Fruit fly (Drosophila melanogaster) whole organism, embryonic: ENCODE data around the gene Fer2LCH.

Source experiments
- ATbp ChIP-seq: fragments of 200-800 bp; sonication (Bioruptor generic); optimal IDR thresholded peaks from 2 replicates; lab custom pipeline; 2017; ENCODE audit warnings: missing biosample characterization, mild to moderate bottlenecking, missing genetic modification characterization, missing genetic modification reagents
- BEAF-32 ChIP-seq: fragments of 200-800 bp; sonication (Bioruptor generic); optimal IDR thresholded peaks from 3 replicates; lab custom pipeline; 2017; ENCODE audit warnings: missing biosample characterization, missing genetic modification characterization, mild to moderate bottlenecking, moderate library complexity, missing genetic modification reagents
- CG10209 ChIP-seq: fragments of 200-800 bp; sonication (Bioruptor generic); optimal IDR thresholded peaks from 3 replicates; lab custom pipeline; 2017; ENCODE audit warnings: missing biosample characterization, mild to moderate bottlenecking, missing genetic modification characterization, missing genetic modification reagents
- CG10543 ChIP-seq: fragments of 200-800 bp; sonication (Bioruptor generic); optimal IDR thresholded peaks from 3 replicates; lab custom pipeline; 2017; ENCODE audit warnings: missing biosample characterization, mild to moderate bottlenecking, missing genetic modification characterization, moderate library complexity
- CG11456 ChIP-seq: fragments of 200-800 bp; sonication (Bioruptor generic); IDR thresholded peaks from 3 replicates; pipeline ENCODE4 v1.3.6; 2022; ENCODE audit warnings: missing biosample characterization, missing genetic modification characterization
- CG11504 ChIP-seq: fragments of 200-800 bp; sonication (Bioruptor generic); optimal IDR thresholded peaks from 3 replicates; lab custom pipeline; 2019; ENCODE audit warnings: missing biosample characterization, mild to moderate bottlenecking, missing genetic modification characterization, moderate library complexity
- CG11696 ChIP-seq: fragments of 200-800 bp; sonication (Bioruptor generic); IDR thresholded peaks from 2 replicates; pipeline ENCODE4 v1.3.6; 2022; ENCODE audit warnings: missing biosample characterization, missing genetic modification characterization
- CG12071 ChIP-seq: fragments of 200-800 bp; sonication (Bioruptor generic); optimal IDR thresholded peaks from 3 replicates; lab custom pipeline; 2018; ENCODE audit warnings: missing biosample characterization, mild to moderate bottlenecking, missing genetic modification characterization
- CG12744 ChIP-seq: fragments of 200-800 bp; sonication (Bioruptor generic); optimal IDR thresholded peaks from 2 replicates; lab custom pipeline; 2016; ENCODE audit warnings: missing biosample characterization, missing genetic modification characterization
- CG13296 ChIP-seq: fragments of 200-800 bp; sonication (Bioruptor generic); optimal IDR thresholded peaks from 3 replicates; lab custom pipeline; 2018; ENCODE audit warnings: missing biosample characterization, mild to moderate bottlenecking, missing genetic modification characterization
- CG13775 ChIP-seq: fragments of 200-800 bp; sonication (Bioruptor generic); optimal IDR thresholded peaks from 3 replicates; lab custom pipeline; 2017; ENCODE audit warnings: missing biosample characterization, mild to moderate bottlenecking, missing genetic modification characterization
- CG14014 ChIP-seq: fragments of 200-800 bp; sonication (Bioruptor generic); IDR thresholded peaks from 2 replicates; pipeline ENCODE4 v1.3.6; 2022; ENCODE audit warnings: missing biosample characterization, missing genetic modification characterization
- CG30020 ChIP-seq: fragments of 200-800 bp; optimal IDR thresholded peaks from 2 replicates; lab custom pipeline; 2019; ENCODE audit warnings: missing biosample characterization, mild to moderate bottlenecking, missing genetic modification characterization, moderate library complexity
- CG31224 ChIP-seq: fragments of 200-800 bp; sonication (Bioruptor generic); IDR thresholded peaks from 2 replicates; pipeline ENCODE4 v1.3.6; 2022; ENCODE audit warnings: missing biosample characterization, missing genetic modification characterization
- CG3163 ChIP-seq: fragments of 200-800 bp; sonication (Bioruptor generic); optimal IDR thresholded peaks from 3 replicates; lab custom pipeline; 2016; ENCODE audit warnings: missing biosample characterization, missing genetic modification characterization
- CG3847 ChIP-seq: fragments of 200-800 bp; sonication (Bioruptor generic); IDR thresholded peaks from 2 replicates; pipeline ENCODE4 v1.3.6; 2022; ENCODE audit warnings: missing biosample characterization, missing genetic modification characterization
- CG4820 ChIP-seq: fragments of 200-800 bp; sonication (Bioruptor generic); optimal IDR thresholded peaks from 3 replicates; lab custom pipeline; 2016; ENCODE audit warnings: missing biosample characterization, missing genetic modification characterization
- CG6683 ChIP-seq: fragments of 200-800 bp; sonication (Bioruptor generic); optimal IDR thresholded peaks from 2 replicates; lab custom pipeline; 2017; ENCODE audit warnings: missing biosample characterization, mild to moderate bottlenecking, missing genetic modification characterization, missing genetic modification reagents
- CG6813 ChIP-seq: fragments of 200-800 bp; sonication (Bioruptor generic); optimal IDR thresholded peaks from 2 replicates; lab custom pipeline; 2017; ENCODE audit warnings: missing biosample characterization, missing genetic modification characterization, mild to moderate bottlenecking, moderate library complexity, missing genetic modification reagents
- CG8089 ChIP-seq: fragments of 200-800 bp; sonication (Bioruptor generic); optimal IDR thresholded peaks from 3 replicates; lab custom pipeline; 2016; ENCODE audit warnings: missing biosample characterization, missing genetic modification characterization
- Dref ChIP-seq: fragments of 200-800 bp; sonication (Bioruptor generic); IDR thresholded peaks from 2 replicates; pipeline ENCODE4 v1.3.6; 2022; ENCODE audit warnings: missing biosample characterization, missing genetic modification characterization
- Fer2 ChIP-seq: fragments of 200-800 bp; sonication (Bioruptor generic); optimal IDR thresholded peaks from 2 replicates; lab custom pipeline; 2018; ENCODE audit warnings: missing biosample characterization, mild to moderate bottlenecking, missing genetic modification characterization, moderate library complexity
- HHEX ChIP-seq: fragments of 200-800 bp; sonication (Bioruptor generic); optimal IDR thresholded peaks from 3 replicates; lab custom pipeline; 2017; ENCODE audit warnings: missing biosample characterization, mild to moderate bottlenecking, missing genetic modification characterization, missing genetic modification reagents
- Med ChIP-seq: fragments of 200-800 bp; sonication (Bioruptor generic); peaks from one replicate; lab custom pipeline; 2016; ENCODE audit warnings: missing biosample characterization, missing genetic modification characterization, mild to moderate bottlenecking, inconsistent platforms, moderate library complexity
- Mrtf ChIP-seq: fragments of 200-800 bp; sonication (Bioruptor generic); IDR thresholded peaks from 3 replicates; pipeline ENCODE4 v1.3.6; 2022; ENCODE audit warnings: missing biosample characterization, missing genetic modification characterization
- Nf-YB ChIP-seq: fragments of 200-800 bp; sonication (Bioruptor generic); optimal IDR thresholded peaks from 3 replicates; lab custom pipeline; 2019; ENCODE audit warnings: missing biosample characterization, mild to moderate bottlenecking, missing genetic modification characterization, moderate library complexity
- Nf-YC ChIP-seq: fragments of 200-800 bp; optimal IDR thresholded peaks from 3 replicates; lab custom pipeline; 2019; ENCODE audit warnings: missing biosample characterization, mild to moderate bottlenecking, missing genetic modification characterization, moderate library complexity
- Pdp1 ChIP-seq, 2 experiments: fragments of 200-800 bp; sonication (Bioruptor generic); optimal IDR thresholded peaks; 3 replicates each; lab custom pipeline; 2016; ENCODE audit warnings: missing biosample characterization in 2 of 2, missing genetic modification characterization in 2 of 2, mild to moderate bottlenecking in 1 of 2, moderate library complexity in 1 of 2
- Rfx ChIP-seq: fragments of 200-800 bp; sonication (Bioruptor generic); IDR thresholded peaks from 2 replicates; pipeline ENCODE4 v1.3.6; 2022; ENCODE audit warnings: missing biosample characterization, missing genetic modification characterization
- Side ChIP-seq: fragments of 200-800 bp; sonication (Bioruptor generic); optimal IDR thresholded peaks from 2 replicates; lab custom pipeline; 2016; ENCODE audit warnings: missing biosample characterization, missing genetic modification characterization
- Sin3A ChIP-seq: fragments of >200 bp; optimal IDR thresholded peaks from 2 replicates; lab custom pipeline; 2018
- Usf ChIP-seq: fragments of 200-800 bp; sonication (Bioruptor generic); optimal IDR thresholded peaks from 2 replicates; lab custom pipeline; 2017; ENCODE audit warnings: missing genotype, missing biosample characterization, missing genetic modification characterization
- Xbp1 ChIP-seq: fragments of 200-800 bp; sonication (Bioruptor generic); optimal IDR thresholded peaks from 3 replicates; lab custom pipeline; 2016; ENCODE audit warnings: missing biosample characterization, mild to moderate bottlenecking, missing genetic modification characterization
- YL-1 ChIP-seq: fragments of 200-800 bp; sonication (Bioruptor generic); optimal IDR thresholded peaks from 3 replicates; lab custom pipeline; 2017; ENCODE audit warnings: missing biosample characterization, mild to moderate bottlenecking, missing genetic modification characterization
- cad ChIP-seq: fragments of >200 bp; optimal IDR thresholded peaks from 2 replicates; lab custom pipeline; 2017; ENCODE audit warnings: missing biosample characterization, missing genetic modification characterization
- cas ChIP-seq: fragments of 200-800 bp; sonication (Bioruptor generic); IDR thresholded peaks from 2 replicates; pipeline ENCODE4 v1.3.6; 2022; ENCODE audit warnings: missing biosample characterization, missing genetic modification characterization
- cg ChIP-seq: fragments of 200-800 bp; sonication (Bioruptor generic); optimal IDR thresholded peaks from 3 replicates; lab custom pipeline; 2019; ENCODE audit warnings: missing biosample characterization, mild to moderate bottlenecking, missing genetic modification characterization, moderate library complexity
- ftz-f1 ChIP-seq: fragments of 200-800 bp; sonication (Bioruptor generic); optimal IDR thresholded peaks from 2 replicates; lab custom pipeline; 2016; ENCODE audit warnings: missing biosample characterization, missing genetic modification characterization
- gro ChIP-seq: fragments of 200-800 bp; sonication (Bioruptor generic); optimal IDR thresholded peaks from 2 replicates; lab custom pipeline; 2016; ENCODE audit warnings: missing biosample characterization, missing genetic modification characterization
- hth ChIP-seq: fragments of >200 bp; optimal IDR thresholded peaks from 2 replicates; lab custom pipeline; 2017; ENCODE audit warnings: inconsistent platforms
- ken ChIP-seq: fragments of 200-800 bp; sonication (Bioruptor generic); IDR thresholded peaks from 3 replicates; pipeline ENCODE4 v1.3.6; 2022; ENCODE audit warnings: missing biosample characterization, missing genetic modification characterization
- lola ChIP-seq, 3 experiments: fragments of >200 bp in 2 of 3; fragments of 200-800 bp in 1 of 3; sonication (Bioruptor generic) in 1 of 3; optimal IDR thresholded peaks; 2 replicates each; lab custom pipeline; 2017 to 2019; ENCODE audit warnings: missing biosample characterization in 3 of 3, missing genetic modification characterization in 3 of 3, mild to moderate bottlenecking in 1 of 3, moderate library complexity in 1 of 3
- nom ChIP-seq: fragments of 200-800 bp; sonication (Bioruptor generic); optimal IDR thresholded peaks from 2 replicates; lab custom pipeline; 2017; ENCODE audit warnings: missing biosample characterization, missing genetic modification characterization, mild to moderate bottlenecking, moderate library complexity, missing genetic modification reagents
- org-1 ChIP-seq: fragments of 200-800 bp; sonication (Bioruptor generic); optimal IDR thresholded peaks from 2 replicates; lab custom pipeline; 2017; ENCODE audit warnings: missing biosample characterization, missing genetic modification characterization
- pan ChIP-seq, 4 experiments: fragments of >200 bp in 3 of 4; fragments of 200-800 bp in 1 of 4; sonication (Bioruptor generic) in 1 of 4; optimal IDR thresholded peaks in 3 of 4; IDR thresholded peaks in 1 of 4; 2 replicates each; pipeline versions ENCODE4 v1.3.6 to Lab custom; 2017 to 2022; ENCODE audit warnings: missing biosample characterization in 2 of 4, missing genetic modification characterization in 2 of 4, mixed read lengths in 1 of 4
- sim ChIP-seq: fragments of 200-800 bp; sonication (Bioruptor generic); IDR thresholded peaks from 2 replicates; pipeline ENCODE4 v1.3.6; 2022; ENCODE audit warnings: missing biosample characterization, missing genetic modification characterization
- sna ChIP-seq: fragments of 200-800 bp; sonication (Bioruptor generic); IDR thresholded peaks from 2 replicates; pipeline ENCODE4 v1.3.6; 2022; ENCODE audit warnings: missing biosample characterization, missing genetic modification characterization; ENCODE audit not compliant: partially characterized antibody
- sqz ChIP-seq: fragments of 200-800 bp; sonication (Bioruptor generic); optimal IDR thresholded peaks from 3 replicates; lab custom pipeline; 2018; ENCODE audit warnings: missing biosample characterization, mild to moderate bottlenecking, missing genetic modification characterization
- sr ChIP-seq: fragments of 200-800 bp; sonication (Bioruptor generic); IDR thresholded peaks from 3 replicates; pipeline ENCODE4 v1.3.6; 2022; ENCODE audit warnings: missing biosample characterization, missing genetic modification characterization
- yki ChIP-seq: fragments of >200 bp; optimal IDR thresholded peaks from 3 replicates; lab custom pipeline; 2018
- zen2 ChIP-seq: fragments of 200-800 bp; sonication (Bioruptor generic); IDR thresholded peaks from 3 replicates; pipeline ENCODE4 v1.3.6; 2022; ENCODE audit warnings: missing biosample characterization, missing genetic modification characterization; ENCODE audit not compliant: partially characterized antibody

Gene Fer2LCH

DNA sequence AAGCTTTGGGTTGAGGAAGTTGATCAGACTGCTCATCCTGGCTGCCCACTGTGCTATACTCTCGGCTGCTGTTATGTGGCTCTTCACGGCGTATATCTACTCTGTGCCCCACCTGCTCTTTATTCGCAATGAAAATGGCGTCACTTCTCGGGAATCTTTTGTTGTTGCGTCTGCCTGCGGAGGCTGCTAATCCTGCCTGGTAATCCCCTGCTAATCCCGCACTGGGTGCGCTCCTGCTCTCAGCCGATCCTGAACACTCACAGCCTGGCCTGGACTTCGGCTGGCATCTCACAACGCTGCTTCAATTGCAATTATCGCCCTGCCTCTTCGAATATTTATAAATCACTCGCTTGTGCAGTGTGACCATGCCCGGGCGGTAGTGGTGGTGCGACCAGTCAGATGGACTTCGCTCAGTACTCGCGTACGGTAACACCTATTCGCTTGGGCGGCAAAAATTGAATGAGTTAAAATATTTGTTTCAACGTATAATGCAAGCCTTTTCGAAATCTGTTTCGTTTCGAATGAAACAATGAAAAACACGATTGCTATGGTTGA is 40.3 kb downstream of the Fer2LCH start, which contains the start of gene CG2218 (continued):
- peak; percentile 88 for TF ChIP-seq Med (GFP tag; lab: Kevin White, UChicago)
- TF ChIP-seq CG31224 (GFP tag; lab: Robert Waterston, UW) = no peak
- TF ChIP-seq sim = no peak
- TF ChIP-seq Nf-YB (GFP tag; lab: Kevin White, UChicago) = no peak
- TF ChIP-seq Rfx = peak; percentile 44
- no peak for TF ChIP-seq org-1
- TF ChIP-seq CG8089 (GFP tag; lab: Kevin White, UChicago) = no peak
- no peak for TF ChIP-seq Fer2
- TF ChIP-seq Nf-YC = no peak
- peak; percentile 80 for TF ChIP-seq YL-1 (GFP tag; lab: Kevin White, UChicago)
- TF ChIP-seq sqz (GFP tag; lab: Kevin White, UChicago) = no peak
- no peak for TF ChIP-seq CG6683 (GFP tag; lab: Kevin White, UChicago)
- TF ChIP-seq ftz-f1 (GFP tag; lab: Kevin White, UChicago) = peak; percentile 36
- peak; percentile 48 for TF ChIP-seq Dref
- no peak for TF ChIP-seq cg (GFP tag; lab: Kevin White, UChicago)
- no peak for TF ChIP-seq CG11504 (tag; lab: Kevin White, UChicago)
- no peak for TF ChIP-seq zen2
- TF ChIP-seq Sin3A = peak; percentile 46
- no peak for TF ChIP-seq CG30020 (tag; lab: Kevin White, UChicago)
- no peak for TF ChIP-seq Mrtf (GFP tag; lab: Robert Waterston, UW)
- TF ChIP-seq lola (GFP tag; optimal IDR thresholded peaks at IDR 0.05; lab: Kevin White, UChicago) = no peak
- no peak for TF ChIP-seq Side (GFP tag; lab: Kevin White, UChicago)
- peak; percentile 22 for TF ChIP-seq CG3163 (GFP tag; lab: Kevin White, UChicago)
- TF ChIP-seq gro = peak; percentile 46
- TF ChIP-seq cad = no peak
- no peak for TF ChIP-seq CG6813
- no peak for TF ChIP-seq Usf (GFP tag; lab: Kevin White, UChicago)
- no peak for TF ChIP-seq CG10209
- no peak for TF ChIP-seq ken
- peak; percentile 69 for TF ChIP-seq CG3847
- no peak; the same call in 2 of the 3 replicates for TF ChIP-seq sr
- TF ChIP-seq CG4820 (GFP tag; lab: Kevin White, UChicago) = no peak
- peak in 1 of 2 experiments; percentile 57 for TF ChIP-seq Pdp1 (GFP tag; optimal IDR thresholded peaks at IDR 0.05; lab: Kevin White, UChicago)
- TF ChIP-seq CG11696 (GFP tag; lab: Robert Waterston, UW) = no peak
- TF ChIP-seq sna (GFP tag; lab: Robert Waterston, UW) = peak; percentile 21; the same call in 1 of the 2 replicates
- no peak for TF ChIP-seq CG12744 (GFP tag; lab: Kevin White, UChicago)
- no peak for TF ChIP-seq CG11456 (GFP tag; lab: Robert Waterston, UW)
- no peak for TF ChIP-seq CG13775 (GFP tag; lab: Kevin White, UChicago)
- TF ChIP-seq HHEX (GFP tag; lab: Kevin White, UChicago) = no peak
- no peak for TF ChIP-seq cas (GFP tag; lab: Robert Waterston, UW)
- TF ChIP-seq CG13296 (GFP tag; lab: Kevin White, UChicago) = no peak
- TF ChIP-seq CG10543 (GFP tag; lab: Kevin White, UChicago) = no peak
- no peak for TF ChIP-seq CG12071
- peak; percentile 86 for TF ChIP-seq nom
- peak; percentile 59 for TF ChIP-seq BEAF-32
- no peak for TF ChIP-seq CG14014
- no peak for TF ChIP-seq yki
- no peak for TF ChIP-seq ATbp (GFP tag; lab: Kevin White, UChicago)
- no peak for TF ChIP-seq hth (lab: Kevin White, UChicago)
- no peak for TF ChIP-seq Xbp1 (GFP tag; lab: Kevin White, UChicago)
- TF ChIP-seq pan (optimal IDR thresholded peaks at IDR 0.05; lab: Kevin White, UChicago) = no peak
- no peak for TF ChIP-seq pan (GFP tag; optimal IDR thresholded peaks at IDR 0.05 in 1 of 2, IDR thresholded peaks at IDR 0.05 in 1 of 2)
